Worm (Caenorhabditis elegans) whole organism, young adult: ENCODE data around the gene btb-12.

Experiments
- C06A6.2 ChIP-seq: fragments of 200-800 bp; sonication (Bioruptor generic); conservative IDR thresholded peaks from 2 replicates; pipeline ENCODE4 v1.3.6; 2022; ENCODE audit warnings: missing genetic modification characterization, missing compliant biosample characterization
- F37B4.10 ChIP-seq: fragments of 200-800 bp; sonication (Bioruptor generic); IDR thresholded peaks from 2 replicates; pipeline ENCODE4 v1.3.6; 2022; ENCODE audit warnings: missing genetic modification characterization, missing compliant biosample characterization
- F39B2.1 ChIP-seq: fragments of 200-800 bp; sonication (Bioruptor generic); IDR thresholded peaks from 2 replicates; pipeline ENCODE4 v1.3.6; 2022; ENCODE audit warnings: missing genetic modification reagents, missing genetic modification characterization, missing compliant biosample characterization
- F52B5.7 ChIP-seq: sonication (generic microtip); optimal IDR thresholded peaks from 2 replicates; lab custom pipeline; 2016; ENCODE audit warnings: mild to moderate bottlenecking, missing genetic modification characterization, missing compliant biosample characterization
- F55B11.4 ChIP-seq: sonication (generic microtip); optimal IDR thresholded peaks from 2 replicates; lab custom pipeline; 2016; ENCODE audit warnings: missing compliant biosample characterization, missing genetic modification characterization, borderline replicate concordance; ENCODE audit not compliant: insufficient read depth
- K11D2.4 ChIP-seq: fragments of 200-800 bp; sonication (Bioruptor generic); IDR thresholded peaks from 2 replicates; pipeline ENCODE4 v1.3.6; 2022; ENCODE audit warnings: missing genetic modification reagents, missing genetic modification characterization, missing compliant biosample characterization
- Y53F4B.3 ChIP-seq: fragments of 200-800 bp; sonication (Bioruptor generic); IDR thresholded peaks from 2 replicates; pipeline ENCODE4 v1.3.6; 2022; ENCODE audit warnings: missing genetic modification reagents, missing genetic modification characterization, missing compliant biosample characterization
- akir-1 ChIP-seq: fragments of 200-800 bp; sonication (Bioruptor generic); optimal IDR thresholded peaks from 2 replicates; lab custom pipeline; 2018; ENCODE audit warnings: mild to moderate bottlenecking, missing genetic modification characterization, moderate library complexity, missing compliant biosample characterization
- aptf-2 ChIP-seq: fragments of 200-800 bp; sonication (Bioruptor generic); conservative IDR thresholded peaks from 2 replicates; pipeline ENCODE4 v1.3.6; 2022; ENCODE audit warnings: missing genetic modification reagents, missing genetic modification characterization, missing compliant biosample characterization
- aptf-3 ChIP-seq: fragments of 200-800 bp; sonication (Bioruptor generic); IDR thresholded peaks from 2 replicates; pipeline ENCODE4 v1.3.6; 2022; ENCODE audit warnings: missing genetic modification characterization, missing compliant biosample characterization
- atf-7 ChIP-seq: sonication (generic microtip); optimal IDR thresholded peaks from 2 replicates; lab custom pipeline; 2017; ENCODE audit warnings: mild to moderate bottlenecking, missing genetic modification characterization, missing compliant biosample characterization
- cebp-1 ChIP-seq, 2 experiments: fragments of 200-800 bp in 1 of 2; sonication (Bioruptor generic) in 1 of 2; sonication (generic microtip) in 1 of 2; IDR thresholded peaks in 1 of 2; optimal IDR thresholded peaks in 1 of 2; 2 replicates each; pipeline versions ENCODE4 v1.3.6 to Lab custom; 2017 to 2022; ENCODE audit warnings: missing compliant biosample characterization in 2 of 2, missing genetic modification characterization in 2 of 2, mild to moderate bottlenecking in 1 of 2, missing genetic modification reagents in 1 of 2, moderate library complexity in 1 of 2
- ceh-27 ChIP-seq: fragments of 200-800 bp; sonication (Bioruptor generic); optimal IDR thresholded peaks from 2 replicates; lab custom pipeline; 2018; ENCODE audit warnings: mild to moderate bottlenecking, missing genetic modification characterization, moderate library complexity, missing compliant biosample characterization
- ceh-58 ChIP-seq: fragments of 200-800 bp; sonication (Bioruptor generic); IDR thresholded peaks from 2 replicates; pipeline ENCODE4 v1.3.6; 2022; ENCODE audit warnings: missing genetic modification characterization, missing compliant biosample characterization
- ceh-91 ChIP-seq: fragments of 200-800 bp; sonication (Bioruptor generic); IDR thresholded peaks from 2 replicates; pipeline ENCODE4 v1.3.6; 2022; ENCODE audit warnings: missing genetic modification reagents, missing genetic modification characterization, missing compliant biosample characterization
- chd-7 ChIP-seq: sonication (generic microtip); optimal IDR thresholded peaks from 2 replicates; lab custom pipeline; 2016; ENCODE audit warnings: mild to moderate bottlenecking, missing genetic modification characterization, moderate library complexity, missing compliant biosample characterization
- dpl-1 ChIP-seq: fragments of 150-350 bp; optimal IDR thresholded peaks from 2 replicates; lab custom pipeline; 2014; ENCODE audit warnings: missing biosample characterization, missing genetic modification reagents, missing genetic modification characterization
- ekl-4 ChIP-seq: fragments of 200-800 bp; sonication (Bioruptor generic); IDR thresholded peaks from 2 replicates; pipeline ENCODE4 v1.3.6; 2022; ENCODE audit warnings: missing genetic modification reagents, missing genetic modification characterization, missing compliant biosample characterization
- ets-4 ChIP-seq: fragments of 200-800 bp; sonication (Bioruptor generic); optimal IDR thresholded peaks from 2 replicates; lab custom pipeline; 2018; ENCODE audit warnings: mild to moderate bottlenecking, missing genetic modification characterization, missing compliant biosample characterization
- lag-1 ChIP-seq: fragments of 200-800 bp; sonication (Bioruptor generic); IDR thresholded peaks from 2 replicates; pipeline ENCODE4 v1.3.6; 2022; ENCODE audit warnings: missing genetic modification reagents, missing genetic modification characterization, missing compliant biosample characterization
- lsl-1 ChIP-seq: fragments of 200-800 bp; sonication (Bioruptor generic); optimal IDR thresholded peaks from 2 replicates; lab custom pipeline; 2018; ENCODE audit warnings: mild to moderate bottlenecking, missing genetic modification characterization, moderate library complexity, missing compliant biosample characterization
- nfya-1 ChIP-seq: sonication (generic microtip); optimal IDR thresholded peaks from 2 replicates; lab custom pipeline; 2017; ENCODE audit warnings: antibody characterized with exemption, missing compliant biosample characterization, missing genetic modification characterization, borderline replicate concordance; ENCODE audit not compliant: insufficient read depth
- nhr-120 ChIP-seq: fragments of 200-800 bp; sonication (Bioruptor generic); IDR thresholded peaks from 2 replicates; pipeline ENCODE4 v1.3.6; 2022; ENCODE audit warnings: missing genetic modification characterization, missing compliant biosample characterization
- nhr-80 ChIP-seq: sonication (generic microtip); optimal IDR thresholded peaks from 2 replicates; lab custom pipeline; 2016; ENCODE audit warnings: missing genetic modification characterization, missing compliant biosample characterization
- rcor-1 ChIP-seq: fragments of 200-800 bp; sonication (Bioruptor generic); IDR thresholded peaks from 2 replicates; pipeline ENCODE4 v1.3.6; 2022; ENCODE audit warnings: missing genetic modification reagents, missing genetic modification characterization, missing compliant biosample characterization
- rec-8 ChIP-seq, 2 experiments: sonication (generic microtip); optimal IDR thresholded peaks; 2 replicates each; lab custom pipeline; 2016; ENCODE audit warnings: mild to moderate bottlenecking in 2 of 2, missing genetic modification characterization in 2 of 2, missing genetic modification reagents in 2 of 2, missing genotype in 2 of 2, missing biosample characterization in 1 of 2, missing compliant biosample characterization in 1 of 2, moderate library complexity in 1 of 2
- sea-2 ChIP-seq: fragments of 200-800 bp; sonication (Bioruptor generic); IDR thresholded peaks from 2 replicates; pipeline ENCODE4 v1.3.6; 2022; ENCODE audit warnings: missing genetic modification characterization, missing compliant biosample characterization
- snpc-4 ChIP-seq, 5 experiments: fragments of 150-350 bp in 1 of 5; sonication (generic microtip) in 4 of 5; optimal IDR thresholded peaks; 2 replicates each; lab custom pipeline; 2014 to 2018; ENCODE audit warnings: missing genetic modification characterization in 5 of 5, missing biosample characterization in 3 of 5, antibody characterized with exemption in 2 of 5, mild to moderate bottlenecking in 2 of 5, missing compliant biosample characterization in 2 of 5, missing genotype in 2 of 5, moderate library complexity in 2 of 5, missing genetic modification reagents in 1 of 5
- somi-1 ChIP-seq: fragments of 200-800 bp; sonication (Bioruptor generic); optimal IDR thresholded peaks from 2 replicates; lab custom pipeline; 2018; ENCODE audit warnings: mild to moderate bottlenecking, missing genetic modification characterization, missing compliant biosample characterization
- tlf-1 ChIP-seq: fragments of 200-800 bp; sonication (Bioruptor generic); optimal IDR thresholded peaks from 2 replicates; lab custom pipeline; 2018; ENCODE audit warnings: mild to moderate bottlenecking, missing genetic modification characterization, missing compliant biosample characterization
- xnd-1 ChIP-seq: sonication (generic microtip); optimal IDR thresholded peaks from 2 replicates; lab custom pipeline; 2016; ENCODE audit warnings: missing genotype, missing genetic modification reagents, missing genetic modification characterization, missing compliant biosample characterization
- zfh-2 ChIP-seq: fragments of 200-800 bp; sonication (Bioruptor generic); conservative IDR thresholded peaks from 2 replicates; pipeline ENCODE4 v1.3.6; 2022; ENCODE audit warnings: missing genetic modification reagents, missing genetic modification characterization, missing compliant biosample characterization
- zim-3 ChIP-seq: sonication (generic microtip); optimal IDR thresholded peaks from 2 replicates; lab custom pipeline; 2017; ENCODE audit warnings: mild to moderate bottlenecking, missing genetic modification characterization, moderate library complexity, missing compliant biosample characterization
- ztf-6 ChIP-seq: fragments of 200-800 bp; sonication (Bioruptor generic); IDR thresholded peaks from 2 replicates; pipeline ENCODE4 v1.3.6; 2022; ENCODE audit warnings: missing genetic modification reagents, missing genetic modification characterization, missing compliant biosample characterization

btb-12 gene

ce11 chrII:1654917-1655316 lies at the start of gene btb-12:
btb-12 (plus strand) TSS chrII:1655217.
- TF ChIP-seq F37B4.10 (GFP tag; lab: Robert Waterston, UW) (no peak), zim-3 (tag; lab: Kevin White, UChicago) (no peak), Y53F4B.3 (no peak), ets-4 (GFP tag; lab: Kevin White, UChicago) (no peak), atf-7 (tag; lab: Kevin White, UChicago) (no peak), rec-8 (tag; optimal IDR thresholded peaks at IDR 0.05; lab: Kevin White, UChicago) (no peak), lsl-1 (no peak), F52B5.7 (no peak), ekl-4 (GFP tag; lab: Robert Waterston, UW) (no peak), akir-1 (GFP tag; lab: Kevin White, UChicago) (no peak), sea-2 (GFP tag; lab: Robert Waterston, UW) (no peak), C06A6.2 (no peak), xnd-1 (no peak), K11D2.4 (GFP tag; lab: Robert Waterston, UW) (no peak), ztf-6 (GFP tag; lab: Robert Waterston, UW) (no peak), tlf-1 (no peak)

ce11 chrII:1606079-1606478 lies 48.9 kb upstream of the btb-12 start, which contains the start of gene bath-33:
bath-33 (minus strand) TSS chrII:1606179.
- TF ChIP-seq F55B11.4 (tag; lab: Kevin White, UChicago) (no peak), aptf-2 (GFP tag; lab: Robert Waterston, UW) (no peak), chd-7 (tag; lab: Kevin White, UChicago) (no peak), ceh-58 (no peak), snpc-4 (GFP tag; optimal IDR thresholded peaks at IDR 0.05; lab: Kevin White, UChicago) (no peak), snpc-4 (tag; optimal IDR thresholded peaks at IDR 0.05; lab: Kevin White, UChicago) (no peak), zfh-2 (GFP tag; lab: Robert Waterston, UW) (no peak), aptf-3 (GFP tag; lab: Robert Waterston, UW) (no peak), nfya-1 (tag; lab: Kevin White, UChicago) (no peak), ceh-91 (GFP tag; lab: Robert Waterston, UW) (no peak), ceh-27 (GFP tag; lab: Kevin White, UChicago) (no peak), F39B2.1 (no peak)

DNA sequence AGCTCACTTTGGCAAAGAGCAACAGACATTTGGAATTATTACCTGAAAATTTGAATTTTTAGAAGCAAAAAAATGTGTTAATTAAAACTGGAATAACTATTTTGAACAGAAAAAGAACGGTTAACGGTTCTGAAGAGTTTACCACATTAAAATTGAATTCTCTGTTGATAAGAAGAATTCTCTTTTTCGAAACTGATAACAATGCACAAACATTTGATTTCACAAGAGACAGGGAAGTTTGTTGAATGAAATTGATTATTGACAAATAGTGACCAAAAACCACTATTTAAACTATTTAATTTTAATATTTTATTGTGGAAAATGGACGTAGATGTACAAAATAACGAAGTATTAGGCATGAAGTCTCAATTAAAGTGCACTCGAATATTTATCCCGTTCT lies 47.4 kb upstream of the btb-12 start:
- no peak for TF ChIP-seq rcor-1 (GFP tag; lab: Robert Waterston, UW)
- peak; percentile 40 for TF ChIP-seq nhr-80
- TF ChIP-seq nhr-120 (GFP tag; lab: Robert Waterston, UW), result no peak
- no peak for TF ChIP-seq dpl-1 (GFP tag; lab: Kevin White, UChicago)

DNA sequence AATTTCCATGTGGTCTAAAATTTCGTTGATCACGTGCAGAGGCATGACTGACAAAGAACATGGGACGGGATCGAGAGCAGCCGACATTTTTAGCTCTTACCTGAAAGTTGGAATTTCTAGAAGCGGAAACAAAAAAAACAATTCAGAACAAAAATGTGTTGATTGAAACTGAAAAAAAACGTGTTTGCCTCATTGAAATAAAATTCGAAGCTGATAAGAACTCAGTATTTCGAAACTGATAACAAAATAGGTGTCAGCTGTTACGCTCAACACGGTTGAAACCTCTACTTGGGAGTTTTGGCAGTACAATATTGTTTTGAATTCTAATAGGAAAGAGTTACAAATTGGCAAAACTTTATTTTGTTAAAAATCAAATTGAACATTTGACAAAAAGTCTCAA lies 46.1 kb upstream of the btb-12 start:
- TF ChIP-seq nhr-80 (peak; percentile 47), somi-1 (no peak), nhr-120 (GFP tag; lab: Robert Waterston, UW) (no peak), xnd-1 (no peak), lag-1 (GFP tag; lab: Robert Waterston, UW) (no peak), cebp-1 (GFP tag; IDR thresholded peaks at IDR 0.05; lab: Robert Waterston, UW) (no peak), cebp-1 (tag; optimal IDR thresholded peaks at IDR 0.05; lab: Kevin White, UChicago) (peak; percentile 83)
